Worm (Caenorhabditis elegans) whole organism, young adult: ENCODE measurements around the gene F02D10.2.
A peak's percentile ranks its signal among the peaks of the same experiment; 100 is the strongest.

Experiments
- B0261.1 ChIP-seq: sonication (generic microtip); optimal IDR thresholded peaks from 2 replicates; lab custom pipeline; 2016; ENCODE audit warnings: mild to moderate bottlenecking, missing genetic modification characterization, moderate library complexity, missing compliant biosample characterization
- F10E7.11 ChIP-seq: sonication (generic microtip); optimal IDR thresholded peaks from 2 replicates; lab custom pipeline; 2017; ENCODE audit warnings: mild to moderate bottlenecking, missing genetic modification characterization, moderate library complexity, missing compliant biosample characterization
- F23B12.7 ChIP-seq: sonication (generic microtip); optimal IDR thresholded peaks from 2 replicates; lab custom pipeline; 2017; ENCODE audit warnings: missing genetic modification characterization, mild to moderate bottlenecking, missing compliant biosample characterization, antibody characterized with exemption, moderate library complexity; ENCODE audit not compliant: insufficient read depth
- F49E8.2 ChIP-seq: sonication (generic microtip); optimal IDR thresholded peaks from 3 replicates; lab custom pipeline; 2017; ENCODE audit warnings: missing genetic modification characterization, mild to moderate bottlenecking, missing compliant biosample characterization, antibody characterized with exemption, moderate library complexity; ENCODE audit not compliant: insufficient read depth
- F52B5.7 ChIP-seq: sonication (generic microtip); optimal IDR thresholded peaks from 2 replicates; lab custom pipeline; 2016; ENCODE audit warnings: mild to moderate bottlenecking, missing genetic modification characterization, missing compliant biosample characterization
- K11D2.4 ChIP-seq: fragments of 200-800 bp; sonication (Bioruptor generic); IDR thresholded peaks from 2 replicates; pipeline ENCODE4 v1.3.6; 2022; ENCODE audit warnings: missing genetic modification reagents, missing genetic modification characterization, missing compliant biosample characterization
- K12H6.12 ChIP-seq: fragments of 200-800 bp; sonication (Bioruptor generic); optimal IDR thresholded peaks from 2 replicates; lab custom pipeline; 2018; ENCODE audit warnings: mild to moderate bottlenecking, missing genetic modification characterization, missing compliant biosample characterization
- T07F8.4 ChIP-seq: sonication (generic microtip); optimal IDR thresholded peaks from 2 replicates; lab custom pipeline; 2016; ENCODE audit warnings: mild to moderate bottlenecking, missing genetic modification characterization, moderate library complexity, missing compliant biosample characterization
- Y56A3A.18 ChIP-seq: fragments of 200-800 bp; sonication (Bioruptor generic); IDR thresholded peaks from 2 replicates; pipeline ENCODE4 v1.3.6; 2022; ENCODE audit warnings: missing genetic modification reagents, missing genetic modification characterization, missing compliant biosample characterization
- aptf-2 ChIP-seq: fragments of 200-800 bp; sonication (Bioruptor generic); conservative IDR thresholded peaks from 2 replicates; pipeline ENCODE4 v1.3.6; 2022; ENCODE audit warnings: missing genetic modification reagents, missing genetic modification characterization, missing compliant biosample characterization
- attf-6 ChIP-seq: fragments of 200-800 bp; sonication (Bioruptor generic); IDR thresholded peaks from 2 replicates; pipeline ENCODE4 v1.3.6; 2022; ENCODE audit warnings: missing genetic modification reagents, missing genetic modification characterization, missing compliant biosample characterization
- bed-2 ChIP-seq: fragments of 200-800 bp; sonication (Bioruptor generic); IDR thresholded peaks from 2 replicates; pipeline ENCODE4 v1.3.6; 2022; ENCODE audit warnings: missing genetic modification reagents, missing genetic modification characterization, missing compliant biosample characterization
- ceh-79 ChIP-seq: sonication (generic microtip); optimal IDR thresholded peaks from 2 replicates; lab custom pipeline; 2017; ENCODE audit warnings: mild to moderate bottlenecking, missing genetic modification characterization, missing compliant biosample characterization
- die-1 ChIP-seq: sonication (generic microtip); optimal IDR thresholded peaks from 2 replicates; lab custom pipeline; 2016; ENCODE audit warnings: missing genotype, mild to moderate bottlenecking, missing genetic modification characterization, missing compliant biosample characterization
- dox-1 ChIP-seq: fragments of 200-800 bp; sonication (Bioruptor generic); IDR thresholded peaks from 2 replicates; pipeline ENCODE4 v1.3.6; 2022; ENCODE audit warnings: missing genetic modification reagents, missing genetic modification characterization, missing compliant biosample characterization
- dpl-1 ChIP-seq: fragments of 150-350 bp; optimal IDR thresholded peaks from 2 replicates; lab custom pipeline; 2014; ENCODE audit warnings: missing biosample characterization, missing genetic modification reagents, missing genetic modification characterization
- egl-18 ChIP-seq: fragments of 200-800 bp; sonication (Bioruptor generic); IDR thresholded peaks from 2 replicates; pipeline ENCODE4 v1.3.6; 2022; ENCODE audit warnings: missing genetic modification reagents, missing genetic modification characterization, missing compliant biosample characterization
- egl-44 ChIP-seq: fragments of 200-800 bp; sonication (Bioruptor generic); IDR thresholded peaks from 2 replicates; pipeline ENCODE4 v1.3.6; 2022; ENCODE audit warnings: missing genetic modification reagents, missing genetic modification characterization, missing compliant biosample characterization
- egrh-3 ChIP-seq: fragments of 200-800 bp; sonication (Bioruptor generic); IDR thresholded peaks from 2 replicates; pipeline ENCODE4 v1.3.6; 2022; ENCODE audit warnings: missing genetic modification reagents, missing genetic modification characterization, missing compliant biosample characterization
- him-1 ChIP-seq: sonication (generic microtip); optimal IDR thresholded peaks from 2 replicates; lab custom pipeline; 2016; ENCODE audit warnings: missing genotype, missing genetic modification reagents, missing genetic modification characterization, missing compliant biosample characterization
- hmg-1.2 ChIP-seq: fragments of 200-800 bp; sonication (Bioruptor generic); IDR thresholded peaks from 2 replicates; pipeline ENCODE4 v1.3.6; 2022; ENCODE audit warnings: missing genetic modification reagents, missing genetic modification characterization, missing compliant biosample characterization
- hrde-1 ChIP-seq: sonication (generic microtip); optimal IDR thresholded peaks from 2 replicates; lab custom pipeline; 2016; ENCODE audit warnings: missing genetic modification characterization, mild to moderate bottlenecking, missing compliant biosample characterization, moderate library complexity, missing genotype, missing genetic modification reagents, borderline replicate concordance
- lag-1 ChIP-seq: fragments of 200-800 bp; sonication (Bioruptor generic); IDR thresholded peaks from 2 replicates; pipeline ENCODE4 v1.3.6; 2022; ENCODE audit warnings: missing genetic modification reagents, missing genetic modification characterization, missing compliant biosample characterization
- let-607 ChIP-seq, 2 experiments: fragments of 200-800 bp in 1 of 2; sonication (Bioruptor generic) in 1 of 2; sonication (generic microtip) in 1 of 2; optimal IDR thresholded peaks; 2 replicates each; lab custom pipeline; 2016 to 2018; ENCODE audit warnings: mild to moderate bottlenecking in 2 of 2, missing compliant biosample characterization in 2 of 2, missing genetic modification characterization in 2 of 2, moderate library complexity in 2 of 2, missing genotype in 1 of 2
- lin-26 ChIP-seq: fragments of 200-800 bp; sonication (Bioruptor generic); IDR thresholded peaks from 2 replicates; pipeline ENCODE4 v1.3.6; 2022; ENCODE audit warnings: missing genetic modification reagents, missing genetic modification characterization, missing compliant biosample characterization
- lin-40 ChIP-seq: sonication (generic microtip); optimal IDR thresholded peaks from 2 replicates; lab custom pipeline; 2016; ENCODE audit warnings: missing genetic modification characterization, mild to moderate bottlenecking, missing compliant biosample characterization, missing genotype, missing genetic modification reagents
- lin-54 ChIP-seq: fragments of 200-800 bp; sonication (Bioruptor generic); optimal IDR thresholded peaks from 2 replicates; lab custom pipeline; 2018; ENCODE audit warnings: mild to moderate bottlenecking, missing genetic modification characterization, missing compliant biosample characterization
- lir-1 ChIP-seq: fragments of 200-800 bp; sonication (Bioruptor generic); conservative IDR thresholded peaks from 2 replicates; pipeline ENCODE4 v1.3.6; 2022; ENCODE audit warnings: missing genetic modification reagents, missing genetic modification characterization, missing compliant biosample characterization
- lsl-1 ChIP-seq: fragments of 200-800 bp; sonication (Bioruptor generic); optimal IDR thresholded peaks from 2 replicates; lab custom pipeline; 2018; ENCODE audit warnings: mild to moderate bottlenecking, missing genetic modification characterization, moderate library complexity, missing compliant biosample characterization
- lsy-27 ChIP-seq: sonication (generic microtip); optimal IDR thresholded peaks from 2 replicates; lab custom pipeline; 2017; ENCODE audit warnings: missing genetic modification characterization, mild to moderate bottlenecking, missing compliant biosample characterization, antibody characterized with exemption, missing genotype, borderline replicate concordance; ENCODE audit not compliant: insufficient read depth
- madf-10 ChIP-seq: sonication (generic microtip); optimal IDR thresholded peaks from 2 replicates; lab custom pipeline; 2016; ENCODE audit warnings: mild to moderate bottlenecking, missing genetic modification characterization, missing compliant biosample characterization
- madf-3 ChIP-seq: fragments of 200-800 bp; sonication (Bioruptor generic); IDR thresholded peaks from 2 replicates; pipeline ENCODE4 v1.3.6; 2022; ENCODE audit warnings: missing genetic modification reagents, missing genetic modification characterization, missing compliant biosample characterization
- mxl-1 ChIP-seq: sonication (generic microtip); optimal IDR thresholded peaks from 2 replicates; lab custom pipeline; 2016; ENCODE audit warnings: missing genetic modification characterization, missing compliant biosample characterization
- nfyb-1 ChIP-seq: fragments of 200-800 bp; sonication (Bioruptor generic); IDR thresholded peaks from 2 replicates; pipeline ENCODE4 v1.3.6; 2022; ENCODE audit warnings: missing genetic modification reagents, missing genetic modification characterization, missing compliant biosample characterization
- nhr-179 ChIP-seq: sonication (generic microtip); optimal IDR thresholded peaks from 2 replicates; lab custom pipeline; 2016; ENCODE audit warnings: mild to moderate bottlenecking, missing genetic modification characterization, missing compliant biosample characterization
- nhr-27 ChIP-seq: fragments of 200-800 bp; sonication (Bioruptor generic); optimal IDR thresholded peaks from 2 replicates; lab custom pipeline; 2018; ENCODE audit warnings: mild to moderate bottlenecking, missing genetic modification characterization, moderate library complexity, missing compliant biosample characterization
- pbrm-1 ChIP-seq: fragments of 200-800 bp; sonication (Bioruptor generic); IDR thresholded peaks from 2 replicates; pipeline ENCODE4 v1.3.6; 2022; ENCODE audit warnings: missing genetic modification reagents, missing genetic modification characterization, missing compliant biosample characterization
- rec-8 ChIP-seq, 2 experiments: sonication (generic microtip); optimal IDR thresholded peaks; 2 replicates each; lab custom pipeline; 2016; ENCODE audit warnings: mild to moderate bottlenecking in 2 of 2, missing genetic modification characterization in 2 of 2, missing genetic modification reagents in 2 of 2, missing genotype in 2 of 2, missing biosample characterization in 1 of 2, missing compliant biosample characterization in 1 of 2, moderate library complexity in 1 of 2
- repo-1 ChIP-seq: sonication (generic microtip); optimal IDR thresholded peaks from 2 replicates; lab custom pipeline; 2017; ENCODE audit warnings: mild to moderate bottlenecking, missing genetic modification characterization, missing compliant biosample characterization
- snpc-4 ChIP-seq, 5 experiments: fragments of 150-350 bp in 1 of 5; sonication (generic microtip) in 4 of 5; optimal IDR thresholded peaks; 2 replicates each; lab custom pipeline; 2014 to 2018; ENCODE audit warnings: missing genetic modification characterization in 5 of 5, missing biosample characterization in 3 of 5, antibody characterized with exemption in 2 of 5, mild to moderate bottlenecking in 2 of 5, missing compliant biosample characterization in 2 of 5, missing genotype in 2 of 5, moderate library complexity in 2 of 5, missing genetic modification reagents in 1 of 5
- tbp1 ChIP-seq: fragments of 200-800 bp; sonication (Bioruptor generic); optimal IDR thresholded peaks from 2 replicates; lab custom pipeline; 2018; ENCODE audit warnings: mild to moderate bottlenecking, missing genetic modification characterization, missing compliant biosample characterization
- tlf-1 ChIP-seq: fragments of 200-800 bp; sonication (Bioruptor generic); optimal IDR thresholded peaks from 2 replicates; lab custom pipeline; 2018; ENCODE audit warnings: mild to moderate bottlenecking, missing genetic modification characterization, missing compliant biosample characterization
- ztf-18 ChIP-seq: sonication (generic microtip); optimal IDR thresholded peaks from 2 replicates; lab custom pipeline; 2016; ENCODE audit warnings: missing genotype, mild to moderate bottlenecking, missing genetic modification characterization, missing compliant biosample characterization
- ztf-22 ChIP-seq: fragments of 200-800 bp; sonication (Bioruptor generic); optimal IDR thresholded peaks from 2 replicates; lab custom pipeline; 2018; ENCODE audit warnings: mild to moderate bottlenecking, missing genetic modification characterization, moderate library complexity, missing compliant biosample characterization
- ztf-28 ChIP-seq: fragments of 200-800 bp; sonication (Bioruptor generic); IDR thresholded peaks from 2 replicates; pipeline ENCODE4 v1.3.6; 2022; ENCODE audit warnings: missing genetic modification reagents, missing genetic modification characterization, missing compliant biosample characterization

F02D10.2 gene

ce11 chrX:13448665-13449099, 15.0 kb downstream of the F02D10.2 start (continued):
- peak; percentile 54 for TF ChIP-seq tlf-1 (GFP tag; lab: Kevin White, UChicago)
- peak; percentile 62 for TF ChIP-seq F52B5.7 (tag; lab: Kevin White, UChicago)
- 0 out of 2 replicates have a peak, but pooled peaks have one; percentile 7 for TF ChIP-seq lag-1
- TF ChIP-seq pbrm-1, result peak; percentile 92
- peak; percentile 76 for TF ChIP-seq ztf-18 (tag; lab: Kevin White, UChicago)
- peak; percentile 64 for TF ChIP-seq F10E7.11 (tag; lab: Kevin White, UChicago)
- TF ChIP-seq bed-2 (GFP tag; lab: Robert Waterston, UW), result 0 out of 2 replicates have a peak, but pooled peaks have one; percentile 7
- peak; percentile 85 for TF ChIP-seq repo-1 (tag; lab: Kevin White, UChicago)
- TF ChIP-seq ceh-79 (tag; lab: Kevin White, UChicago), result peak; percentile 19
- TF ChIP-seq Y56A3A.18 (GFP tag; lab: Robert Waterston, UW), result peak; percentile 83
- peak; percentile 66 for TF ChIP-seq snpc-4 (GFP tag; optimal IDR thresholded peaks at IDR 0.05; lab: Kevin White, UChicago)
- TF ChIP-seq snpc-4 (tag; optimal IDR thresholded peaks at IDR 0.05; lab: Kevin White, UChicago), result peak in 3 of 4 experiments; percentile 68 to 80 (median 80)
- TF ChIP-seq nhr-27 (tag; lab: Kevin White, UChicago), result peak; percentile 51
- 0 out of 2 replicates have a peak, but pooled peaks have one; percentile 55 for TF ChIP-seq aptf-2
- peak; percentile 69 for TF ChIP-seq K12H6.12 (tag; lab: Kevin White, UChicago)
- TF ChIP-seq nhr-179 (tag; lab: Kevin White, UChicago), result peak; percentile 71
- TF ChIP-seq madf-10 (tag; lab: Kevin White, UChicago), result peak; percentile 88
- peak; percentile 89 for TF ChIP-seq mxl-1 (tag; lab: Kevin White, UChicago)
- peak; percentile 93 for TF ChIP-seq tbp1 (GFP tag; lab: Kevin White, UChicago)
- TF ChIP-seq madf-3 (GFP tag; lab: Robert Waterston, UW), result 0 out of 2 replicates have a peak, but pooled peaks have one; percentile 56
- peak; percentile 84 for TF ChIP-seq hmg-1.2
- TF ChIP-seq B0261.1 (tag; lab: Kevin White, UChicago), result peak; percentile 98
- peak; percentile 52 for TF ChIP-seq lin-54
- peak; percentile 89 for TF ChIP-seq egl-44 (GFP tag; lab: Robert Waterston, UW)
- TF ChIP-seq ztf-28 (GFP tag; lab: Robert Waterston, UW), result 0 out of 2 replicates have a peak, but pooled peaks have one; percentile 21
- TF ChIP-seq lsl-1, result peak; percentile 10
- peak; percentile 72 for TF ChIP-seq hrde-1 (tag; lab: Kevin White, UChicago)
- TF ChIP-seq F23B12.7 (tag; lab: Kevin White, UChicago), result peak; percentile 80
- peak; percentile 95 for TF ChIP-seq die-1 (tag; lab: Kevin White, UChicago)
- TF ChIP-seq dox-1 (GFP tag; lab: Robert Waterston, UW), result peak; percentile 93; the same call in 1 of the 2 replicates
- TF ChIP-seq him-1, result peak; percentile 96
- TF ChIP-seq F49E8.2 (tag; lab: Kevin White, UChicago), result peak; percentile 44
- peak; percentile 76 for TF ChIP-seq egl-18 (GFP tag; lab: Robert Waterston, UW)
- TF ChIP-seq attf-6 (GFP tag; lab: Robert Waterston, UW), result peak; percentile 50; the same call in 1 of the 2 replicates
- TF ChIP-seq K11D2.4 (GFP tag; lab: Robert Waterston, UW), result peak; percentile 72; the same call in 1 of the 2 replicates
- TF ChIP-seq lin-26 (GFP tag; lab: Robert Waterston, UW), result peak; percentile 84; the same call in 1 of the 2 replicates
- peak; percentile 47; the same call in 1 of the 2 replicates for TF ChIP-seq egrh-3 (GFP tag; lab: Robert Waterston, UW)
- peak; percentile 77 to 79 for TF ChIP-seq rec-8 (tag; optimal IDR thresholded peaks at IDR 0.05; lab: Kevin White, UChicago)
- peak; percentile 13 for TF ChIP-seq dpl-1 (GFP tag; lab: Kevin White, UChicago)
- peak; percentile 51 to 79 for TF ChIP-seq let-607 (tag; optimal IDR thresholded peaks at IDR 0.05; lab: Kevin White, UChicago)
- peak; percentile 56 for TF ChIP-seq lsy-27
- peak; percentile 81 for TF ChIP-seq nfyb-1 (GFP tag; lab: Robert Waterston, UW)
- peak; percentile 48; the same call in 1 of the 2 replicates for TF ChIP-seq lir-1 (GFP tag; lab: Robert Waterston, UW)
- peak; percentile 25 for TF ChIP-seq ztf-22 (GFP tag; lab: Kevin White, UChicago)
- peak; percentile 87 for TF ChIP-seq lin-40
- peak; percentile 75 for TF ChIP-seq T07F8.4 (tag; lab: Kevin White, UChicago)
